Worm (Caenorhabditis elegans) whole organism, L4/young adult: ENCODE measurements around the gene T19D12.4.

Experiments
- W03F9.2 ChIP-seq: fragments of 150-350 bp; optimal IDR thresholded peaks from 2 replicates; lab custom pipeline; 2014; ENCODE audit warnings: missing biosample characterization, missing genetic modification characterization
- dao-5 ChIP-seq: sonication (generic microtip); optimal IDR thresholded peaks from 2 replicates; lab custom pipeline; 2016; ENCODE audit warnings: missing genotype, missing genetic modification characterization, moderate library complexity, missing compliant biosample characterization
- him-1 ChIP-seq: sonication (generic microtip); optimal IDR thresholded peaks from 2 replicates; lab custom pipeline; 2016; ENCODE audit warnings: missing genotype, missing genetic modification reagents, missing genetic modification characterization, missing compliant biosample characterization

- TF ChIP-seq him-1 (tag; lab: Kevin White, UChicago) (no peak), dao-5 (tag; lab: Kevin White, UChicago) (no peak), W03F9.2 (tag; lab: Kevin White, UChicago) (no peak)
These were observed 50.6 kb downstream of the T19D12.4 start for ce11 chrII:6681478-6681877.
